Fruit fly (Drosophila melanogaster): ENCODE data around the gene ssp.

- TF ChIP-seq Blimp-1 (GFP tag; optimal IDR thresholded peaks at IDR 0.05): no peak
- no peak for TF ChIP-seq Sox102F (GFP tag; optimal IDR thresholded peaks at IDR 0.05)
- TF ChIP-seq svp (GFP tag): no peak
- TF ChIP-seq CG32006 (GFP tag; optimal IDR thresholded peaks at IDR 0.05): no peak
- TF ChIP-seq Met (GFP tag; optimal IDR thresholded peaks at IDR 0.05): no peak
- TF ChIP-seq Eip93F (GFP tag; optimal IDR thresholded peaks at IDR 0.05): no peak
- no peak for TF ChIP-seq pdm3 (GFP tag; optimal IDR thresholded peaks at IDR 0.05)
- TF ChIP-seq Gug (GFP tag; IDR thresholded peaks at IDR 0.05): no peak
- TF ChIP-seq Sox15 (GFP tag; optimal IDR thresholded peaks at IDR 0.05): no peak
- TF ChIP-seq CG15336 (GFP tag; IDR thresholded peaks at IDR 0.05): no peak
- no peak for TF ChIP-seq eg (GFP tag; IDR thresholded peaks at IDR 0.05)
- no peak for TF ChIP-seq CG8119 (GFP tag; IDR thresholded peaks at IDR 0.05)
Measured at dm6 chr3L:12077953-12078352, 40.1 kb upstream of the ssp start.
